Fruit fly (Drosophila melanogaster) whole organism, embryonic: ENCODE data around the gene CG14627.

ENCODE experiments used
- Awh ChIP-seq: fragments of 200-800 bp; sonication (Bioruptor generic); IDR thresholded peaks from 2 replicates; pipeline ENCODE4, ENCODE4 v1.3.6; 2022; ENCODE audit warnings: missing biosample characterization, missing genetic modification characterization
- Blimp-1 ChIP-seq: fragments of 200-800 bp; sonication (Bioruptor generic); optimal IDR thresholded peaks from 3 replicates; lab custom pipeline; 2018; ENCODE audit warnings: missing biosample characterization, missing genetic modification characterization, mild to moderate bottlenecking, moderate library complexity, missing genetic modification reagents
- CG10979 ChIP-seq: fragments of 200-800 bp; sonication (Bioruptor generic); optimal IDR thresholded peaks from 2 replicates; lab custom pipeline; 2018; ENCODE audit warnings: missing biosample characterization, mild to moderate bottlenecking, missing genetic modification characterization, moderate library complexity
- CG12391 ChIP-seq: fragments of 200-800 bp; sonication (Bioruptor generic); optimal IDR thresholded peaks from 3 replicates; lab custom pipeline; 2018; ENCODE audit warnings: missing biosample characterization, mild to moderate bottlenecking, missing genetic modification characterization, moderate library complexity
- CG13424 ChIP-seq: fragments of 200-800 bp; sonication (Bioruptor generic); optimal IDR thresholded peaks from 2 replicates; lab custom pipeline; 2019; ENCODE audit warnings: missing biosample characterization, mild to moderate bottlenecking, missing genetic modification characterization, moderate library complexity
- CG15269 ChIP-seq: fragments of 200-800 bp; sonication (Bioruptor generic); optimal IDR thresholded peaks from 2 replicates; lab custom pipeline; 2018; ENCODE audit warnings: missing biosample characterization, mild to moderate bottlenecking, missing genetic modification characterization, moderate library complexity
- CG17802 ChIP-seq: fragments of 200-800 bp; sonication (Bioruptor generic); optimal IDR thresholded peaks from 2 replicates; lab custom pipeline; 2018; ENCODE audit warnings: missing biosample characterization, mild to moderate bottlenecking, missing genetic modification characterization, moderate library complexity
- CG17912 ChIP-seq: fragments of 200-800 bp; sonication (Bioruptor generic); optimal IDR thresholded peaks from 2 replicates; lab custom pipeline; 2018; ENCODE audit warnings: missing biosample characterization, mild to moderate bottlenecking, missing genetic modification characterization
- CG1832 ChIP-seq: fragments of 200-800 bp; sonication (Bioruptor generic); optimal IDR thresholded peaks from 2 replicates; lab custom pipeline; 2017; ENCODE audit warnings: missing biosample characterization, mild to moderate bottlenecking, missing genetic modification characterization, inconsistent platforms
- CG2678 ChIP-seq: fragments of 200-800 bp; sonication (Bioruptor generic); optimal IDR thresholded peaks from 3 replicates; lab custom pipeline; 2019; ENCODE audit warnings: missing biosample characterization, mild to moderate bottlenecking, missing genetic modification characterization, moderate library complexity
- CG31441 ChIP-seq: fragments of 200-800 bp; sonication (Bioruptor generic); IDR thresholded peaks from 2 replicates; pipeline ENCODE4 v1.3.6; 2022; ENCODE audit warnings: missing biosample characterization, missing genetic modification characterization
- CG32772 ChIP-seq: fragments of 200-800 bp; sonication (Bioruptor generic); IDR thresholded peaks from 2 replicates; pipeline ENCODE4 v1.3.6; 2022; ENCODE audit warnings: missing biosample characterization, missing genetic modification characterization
- CG3407 ChIP-seq: fragments of 200-800 bp; sonication (Bioruptor generic); optimal IDR thresholded peaks from 2 replicates; lab custom pipeline; 2018; ENCODE audit warnings: missing biosample characterization, mild to moderate bottlenecking, missing genetic modification characterization
- CG42726 ChIP-seq: fragments of 200-800 bp; sonication (Bioruptor generic); IDR thresholded peaks from 2 replicates; pipeline ENCODE4 v1.3.6; 2022; ENCODE audit warnings: missing biosample characterization, missing genetic modification characterization; ENCODE audit not compliant: partially characterized antibody
- CG4617 ChIP-seq: fragments of 200-800 bp; sonication (Bioruptor generic); optimal IDR thresholded peaks from 3 replicates; lab custom pipeline; 2016; ENCODE audit warnings: missing biosample characterization, missing genetic modification characterization, borderline replicate concordance
- CG6854 ChIP-seq: fragments of 200-800 bp; sonication (Bioruptor generic); optimal IDR thresholded peaks from 3 replicates; lab custom pipeline; 2017; ENCODE audit warnings: missing biosample characterization, mild to moderate bottlenecking, missing genetic modification characterization
- CG7271 ChIP-seq: fragments of 200-800 bp; sonication (Bioruptor generic); optimal IDR thresholded peaks from 2 replicates; lab custom pipeline; 2018; ENCODE audit warnings: missing biosample characterization, mild to moderate bottlenecking, missing genetic modification characterization, moderate library complexity
- CG8388 ChIP-seq: fragments of 200-800 bp; sonication (Bioruptor generic); optimal IDR thresholded peaks from 2 replicates; lab custom pipeline; 2019; ENCODE audit warnings: missing biosample characterization, mild to moderate bottlenecking, missing genetic modification characterization, moderate library complexity
- CG9932 ChIP-seq: fragments of 200-800 bp; sonication (Bioruptor generic); IDR thresholded peaks from 2 replicates; pipeline ENCODE4 v1.3.6; 2022; ENCODE audit warnings: missing biosample characterization, missing genetic modification characterization
- CkIIα-i1 ChIP-seq: fragments of 200-800 bp; sonication (Bioruptor generic); IDR thresholded peaks from 2 replicates; pipeline ENCODE4 v1.3.6; 2022; ENCODE audit warnings: missing biosample characterization, missing genetic modification characterization
- CoRest ChIP-seq: fragments of 200-800 bp; sonication (Bioruptor generic); optimal IDR thresholded peaks from 3 replicates; lab custom pipeline; 2018; ENCODE audit warnings: missing biosample characterization, mild to moderate bottlenecking, missing genetic modification characterization, moderate library complexity
- Dad ChIP-seq: fragments of 200-800 bp; sonication (Bioruptor generic); optimal IDR thresholded peaks from 3 replicates; lab custom pipeline; 2016; ENCODE audit warnings: missing biosample characterization, missing genetic modification characterization
- Dek ChIP-seq: fragments of 200-800 bp; sonication (Bioruptor generic); optimal IDR thresholded peaks from 3 replicates; lab custom pipeline; 2019; ENCODE audit warnings: missing biosample characterization, mild to moderate bottlenecking, missing genetic modification characterization, moderate library complexity
- Drgx ChIP-seq: fragments of 200-800 bp; sonication (Bioruptor generic); IDR thresholded peaks from 2 replicates; pipeline ENCODE4 v1.3.6; 2022; ENCODE audit warnings: missing biosample characterization, missing genetic modification characterization
- Ets97D ChIP-seq: fragments of 200-800 bp; sonication (Bioruptor generic); optimal IDR thresholded peaks from 3 replicates; lab custom pipeline; 2016; ENCODE audit warnings: missing biosample characterization, missing genetic modification characterization
- Fer2 ChIP-seq: fragments of 200-800 bp; sonication (Bioruptor generic); optimal IDR thresholded peaks from 2 replicates; lab custom pipeline; 2018; ENCODE audit warnings: missing biosample characterization, mild to moderate bottlenecking, missing genetic modification characterization, moderate library complexity
- Hmr ChIP-seq: fragments of 200-800 bp; sonication (Bioruptor generic); optimal IDR thresholded peaks from 3 replicates; lab custom pipeline; 2017; ENCODE audit warnings: mild to moderate bottlenecking, missing biosample characterization, missing genetic modification reagents, missing genetic modification characterization
- Hr51 ChIP-seq, 2 experiments: fragments of 200-800 bp; sonication (Bioruptor generic); optimal IDR thresholded peaks; 2 replicates in 1 of 2; 3 replicates in 1 of 2; lab custom pipeline; 2016 to 2018; ENCODE audit warnings: missing biosample characterization in 2 of 2, missing genetic modification characterization in 2 of 2, mild to moderate bottlenecking in 1 of 2, moderate library complexity in 1 of 2
- NfI ChIP-seq: fragments of 200-800 bp; sonication (Bioruptor generic); optimal IDR thresholded peaks from 3 replicates; lab custom pipeline; 2018; ENCODE audit warnings: missing biosample characterization, mild to moderate bottlenecking, missing genetic modification characterization, moderate library complexity
- Oli ChIP-seq: fragments of 200-800 bp; sonication (Bioruptor generic); optimal IDR thresholded peaks from 2 replicates; lab custom pipeline; 2018; ENCODE audit warnings: missing biosample characterization, mild to moderate bottlenecking, missing genetic modification characterization, moderate library complexity
- Sry-β ChIP-seq: fragments of 200-800 bp; sonication (Bioruptor generic); optimal IDR thresholded peaks from 2 replicates; lab custom pipeline; 2018; ENCODE audit warnings: missing biosample characterization, mild to moderate bottlenecking, missing genetic modification characterization, moderate library complexity
- Xrp1 ChIP-seq: fragments of 200-800 bp; sonication (Bioruptor generic); IDR thresholded peaks from 2 replicates; pipeline ENCODE4 v1.3.6; 2022; ENCODE audit warnings: missing biosample characterization, missing genetic modification characterization
- bowl ChIP-seq: fragments of 200-800 bp; sonication (Bioruptor generic); IDR thresholded peaks from 2 replicates; pipeline ENCODE4 v1.3.6; 2022; ENCODE audit warnings: missing biosample characterization, missing genetic modification characterization
- btn ChIP-seq: fragments of 200-800 bp; sonication (Bioruptor generic); optimal IDR thresholded peaks from 2 replicates; lab custom pipeline; 2016; ENCODE audit warnings: missing biosample characterization, missing genetic modification characterization
- crol ChIP-seq: fragments of 200-800 bp; sonication (Bioruptor generic); IDR thresholded peaks from 2 replicates; pipeline ENCODE4 v1.3.6; 2022; ENCODE audit warnings: missing biosample characterization, missing genetic modification characterization
- ftz-f1 ChIP-seq: fragments of 200-800 bp; sonication (Bioruptor generic); optimal IDR thresholded peaks from 2 replicates; lab custom pipeline; 2016; ENCODE audit warnings: missing biosample characterization, missing genetic modification characterization
- ind ChIP-seq: fragments of 200-800 bp; sonication (Bioruptor generic); optimal IDR thresholded peaks from 3 replicates; lab custom pipeline; 2016; ENCODE audit warnings: missing biosample characterization, missing genetic modification characterization
- lab ChIP-seq: fragments of 200-800 bp; sonication (Bioruptor generic); optimal IDR thresholded peaks from 3 replicates; lab custom pipeline; 2017; ENCODE audit warnings: missing biosample characterization, missing genetic modification characterization, mild to moderate bottlenecking, moderate library complexity, missing genetic modification reagents
- maf-S ChIP-seq: fragments of 200-800 bp; sonication (Bioruptor generic); optimal IDR thresholded peaks from 2 replicates; lab custom pipeline; 2016; ENCODE audit warnings: missing biosample characterization, missing genetic modification characterization
- nau ChIP-seq: fragments of 200-800 bp; sonication (Bioruptor generic); optimal IDR thresholded peaks from 3 replicates; lab custom pipeline; 2017; ENCODE audit warnings: missing biosample characterization, mild to moderate bottlenecking, missing genetic modification characterization, missing genetic modification reagents
- pan ChIP-seq, 4 experiments: fragments of >200 bp in 3 of 4; fragments of 200-800 bp in 1 of 4; sonication (Bioruptor generic) in 1 of 4; optimal IDR thresholded peaks in 3 of 4; IDR thresholded peaks in 1 of 4; 2 replicates each; pipeline versions ENCODE4 v1.3.6 to Lab custom; 2017 to 2022; ENCODE audit warnings: missing biosample characterization in 2 of 4, missing genetic modification characterization in 2 of 4, mixed read lengths in 1 of 4
- salm ChIP-seq: fragments of 200-800 bp; sonication (Bioruptor generic); optimal IDR thresholded peaks from 2 replicates; lab custom pipeline; 2018; ENCODE audit warnings: missing biosample characterization, mild to moderate bottlenecking, missing genetic modification characterization
- seq ChIP-seq: fragments of 200-800 bp; sonication (Bioruptor generic); IDR thresholded peaks from 2 replicates; pipeline ENCODE4 v1.3.6; 2022; ENCODE audit warnings: missing biosample characterization, missing genetic modification characterization
- z ChIP-seq: fragments of 200-800 bp; sonication (Bioruptor generic); IDR thresholded peaks from 3 replicates; pipeline ENCODE4 v1.3.6; 2022; ENCODE audit warnings: missing biosample characterization, missing genetic modification characterization

CG14627 gene

dm6 chrX:1199246-1199645 is 17.8 kb downstream of the CG14627 start, which contains the start of gene CG14625:
TSS of gene CG14625 (plus strand) at chrX:1199546.
- TF ChIP-seq Blimp-1 (GFP tag; lab: Kevin White, UChicago) (peak; percentile 10), CG9932 (no peak)

- no peak for TF ChIP-seq CG3407 (GFP tag; lab: Kevin White, UChicago)
- TF ChIP-seq ind (GFP tag; lab: Kevin White, UChicago), result no peak
- no peak for TF ChIP-seq CoRest (tag; lab: Kevin White, UChicago)
- no peak for TF ChIP-seq CG42726 (GFP tag; lab: Robert Waterston, UW)
- no peak for TF ChIP-seq Dek (tag; lab: Kevin White, UChicago)
- no peak for TF ChIP-seq crol (GFP tag; lab: Robert Waterston, UW)
- TF ChIP-seq salm, result no peak
- TF ChIP-seq CG2678, result no peak
- TF ChIP-seq bowl, result no peak
- TF ChIP-seq CG4617, result no peak
- no peak for TF ChIP-seq maf-S (GFP tag; lab: Kevin White, UChicago)
- TF ChIP-seq lab (GFP tag; lab: Kevin White, UChicago), result no peak
- TF ChIP-seq Drgx, result no peak
- TF ChIP-seq CG12391, result no peak
Measured at dm6 chrX:1203477-1203876, 22.1 kb downstream of the CG14627 start, which contains the start of gene CG11381. TSS of gene CG11381 (plus strand) at chrX:1203777.

dm6 chrX:1206437-1206836 is 25.0 kb downstream of the CG14627 start, which contains the start of gene CG14624:
TSS of gene CG14624 (plus strand) at chrX:1206737.
- TF ChIP-seq Hr51 (GFP tag; optimal IDR thresholded peaks at IDR 0.05; lab: Kevin White, UChicago) (no peak), Sry-β (GFP tag; lab: Kevin White, UChicago) (no peak), CkIIα-i1 (GFP tag; lab: Robert Waterston, UW) (no peak), Dek (tag; lab: Kevin White, UChicago) (no peak), ftz-f1 (GFP tag; lab: Kevin White, UChicago) (no peak), nau (GFP tag; lab: Kevin White, UChicago) (no peak), pan (optimal IDR thresholded peaks at IDR 0.05; lab: Kevin White, UChicago) (no peak), pan (GFP tag; optimal IDR thresholded peaks at IDR 0.05 in 1 of 2, IDR thresholded peaks at IDR 0.05 in 1 of 2) (no peak), Awh (no peak), Oli (tag; lab: Kevin White, UChicago) (no peak), seq (GFP tag; lab: Robert Waterston, UW) (no peak), CG17802 (no peak)

DNA sequence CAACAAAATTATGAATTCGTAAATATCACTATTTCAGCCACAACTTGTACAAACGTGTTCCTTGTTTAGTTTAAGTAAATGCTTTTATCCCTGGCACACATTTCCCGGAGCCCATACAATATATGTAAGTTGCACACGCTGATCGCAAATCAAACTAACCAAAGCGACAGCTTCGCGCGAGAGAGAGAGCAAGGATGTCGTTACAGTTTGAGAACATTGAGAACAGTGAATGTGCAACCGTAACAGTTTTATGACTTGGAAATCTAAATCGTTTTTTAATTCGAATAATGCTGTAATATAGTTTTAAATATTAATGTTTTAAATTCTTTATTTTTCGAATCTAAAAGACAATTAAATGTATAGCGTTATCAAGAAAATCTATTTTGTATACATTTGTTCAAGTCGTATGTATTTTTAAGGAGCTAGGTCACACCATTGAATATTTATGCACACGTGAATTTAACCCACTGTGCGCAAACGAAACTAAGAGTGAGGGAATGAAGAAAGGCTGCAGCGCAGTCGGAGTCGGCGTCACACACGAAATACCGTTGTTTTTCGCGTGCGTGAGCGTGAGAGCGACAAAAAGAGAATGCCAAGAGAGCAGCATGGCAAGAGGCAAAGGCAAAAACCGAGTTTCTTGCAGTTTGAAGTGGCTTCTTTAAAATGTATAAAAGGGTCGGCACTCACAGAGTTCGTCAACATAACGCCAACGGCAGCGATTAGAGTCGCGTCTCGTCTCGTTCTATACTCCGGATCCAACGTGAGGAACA is 28.0 kb downstream of the CG14627 start, which contains the start of gene CG11382:
Gene CG11382 (plus strand): TSS at position 720 of the 770 bp plus-strand sequence.
- TF ChIP-seq CG8388 (GFP tag; lab: Kevin White, UChicago), result peak; percentile 20
- TF ChIP-seq CG17912 (GFP tag; lab: Kevin White, UChicago), result no peak
- no peak for TF ChIP-seq Ets97D
- no peak for TF ChIP-seq CG1832 (GFP tag; lab: Kevin White, UChicago)
- no peak for TF ChIP-seq btn
- TF ChIP-seq maf-S (GFP tag; lab: Kevin White, UChicago), result no peak
- TF ChIP-seq NfI (GFP tag; lab: Kevin White, UChicago), result no peak
- TF ChIP-seq CG13424 (tag; lab: Kevin White, UChicago), result no peak
- TF ChIP-seq CG32772 (GFP tag; lab: Robert Waterston, UW), result no peak
- TF ChIP-seq CG31441, result 0 out of 2 replicates have a peak, but pooled peaks have one; percentile 19
- TF ChIP-seq Dad, result no peak
- 0 out of 2 replicates have a peak, but pooled peaks have one; percentile 21 for TF ChIP-seq Xrp1 (GFP tag; lab: Robert Waterston, UW)
- no peak for TF ChIP-seq z (GFP tag; lab: Robert Waterston, UW)
- TF ChIP-seq Fer2 (tag; lab: Kevin White, UChicago), result no peak
- TF ChIP-seq Hmr (GFP tag; lab: Kevin White, UChicago), result no peak
- peak; percentile 5 for TF ChIP-seq CG10979 (tag; lab: Kevin White, UChicago)
- no peak for TF ChIP-seq CG6854 (GFP tag; lab: Kevin White, UChicago)
- TF ChIP-seq CG15269 (tag; lab: Kevin White, UChicago), result no peak
- TF ChIP-seq CG7271 (tag; lab: Kevin White, UChicago), result no peak
